Fruit fly (Drosophila melanogaster) whole organism, wandering third instar larva: ENCODE measurements around the gene CG4884.
"Not testable (repeated sequence)": the region's sequence is repeated elsewhere in the genome, so short reads cannot be mapped to it uniquely, and the experiment has no call there.

Experiments
- Abd-B ChIP-seq: fragments of >200 bp; optimal IDR thresholded peaks from 2 replicates; lab custom pipeline; 2017; ENCODE audit warnings: missing biosample characterization, missing genetic modification characterization
- CG32264 ChIP-seq: fragments of 200-800 bp; sonication (Bioruptor generic); optimal IDR thresholded peaks from 2 replicates; lab custom pipeline; 2016; ENCODE audit warnings: missing biosample characterization, missing genetic modification characterization
- CG9705 ChIP-seq: fragments of 200-800 bp; sonication (Bioruptor generic); optimal IDR thresholded peaks from 2 replicates; lab custom pipeline; 2018; ENCODE audit warnings: missing biosample characterization, mild to moderate bottlenecking, missing genetic modification characterization
- CrebA ChIP-seq: fragments of 200-800 bp; sonication (Bioruptor generic); optimal IDR thresholded peaks from 2 replicates; lab custom pipeline; 2016; ENCODE audit warnings: missing biosample characterization, mild to moderate bottlenecking, missing genetic modification characterization, borderline replicate concordance
- Dfd ChIP-seq: fragments of >200 bp; optimal IDR thresholded peaks from 2 replicates; lab custom pipeline; 2017; ENCODE audit warnings: missing biosample characterization, missing genetic modification characterization
- Dif ChIP-seq: fragments of 200-275, 200-300 bp; sonication (Bioruptor generic); optimal IDR thresholded peaks from 2 replicates; lab custom pipeline; 2018; ENCODE audit warnings: missing biosample characterization, missing genetic modification characterization; ENCODE audit not compliant: partially characterized antibody
- GATAd ChIP-seq: sonication (Bioruptor generic); optimal IDR thresholded peaks from 2 replicates; lab custom pipeline; 2016; ENCODE audit warnings: missing biosample characterization, missing genetic modification characterization
- HLH106 ChIP-seq: fragments of 200-800 bp; optimal IDR thresholded peaks from 3 replicates; lab custom pipeline; 2019; ENCODE audit warnings: missing biosample characterization, mild to moderate bottlenecking, missing genetic modification characterization, moderate library complexity
- Hnf4 ChIP-seq: fragments of 200-800 bp; sonication (Bioruptor generic); optimal IDR thresholded peaks from 2 replicates; lab custom pipeline; 2016; ENCODE audit warnings: missing biosample characterization, mild to moderate bottlenecking, missing genetic modification characterization
- Hr78 ChIP-seq: fragments of >200 bp; optimal IDR thresholded peaks from 2 replicates; lab custom pipeline; 2017; ENCODE audit warnings: missing biosample characterization, missing genetic modification characterization
- Mio ChIP-seq: sonication (Bioruptor generic); optimal IDR thresholded peaks from 2 replicates; lab custom pipeline; 2016; ENCODE audit warnings: missing biosample characterization, missing genetic modification characterization
- N ChIP-seq: fragments of >200 bp; optimal IDR thresholded peaks from 2 replicates; lab custom pipeline; 2018; ENCODE audit warnings: missing biosample characterization, missing external identifiers, missing genetic modification characterization
- OdsH ChIP-seq: fragments of 200-800 bp; sonication (Bioruptor generic); optimal IDR thresholded peaks from 2 replicates; lab custom pipeline; 2016; ENCODE audit warnings: missing biosample characterization, mild to moderate bottlenecking, missing genetic modification characterization
- Rel ChIP-seq, 2 experiments: fragments of 200-800 bp; sonication (Bioruptor generic) in 1 of 2; optimal IDR thresholded peaks; 2 replicates in 1 of 2; 3 replicates in 1 of 2; lab custom pipeline; 2016 to 2019; ENCODE audit warnings: mild to moderate bottlenecking in 2 of 2, missing biosample characterization in 2 of 2, missing genetic modification characterization in 2 of 2, moderate library complexity in 1 of 2
- Sp1 ChIP-seq: fragments of 200-800 bp; sonication (Bioruptor generic); optimal IDR thresholded peaks from 3 replicates; lab custom pipeline; 2019; ENCODE audit warnings: missing biosample characterization, mild to moderate bottlenecking, missing genetic modification characterization, moderate library complexity
- br ChIP-seq: fragments of 200-800 bp; sonication (Bioruptor generic); optimal IDR thresholded peaks from 2 replicates; lab custom pipeline; 2016; ENCODE audit warnings: missing biosample characterization, missing genetic modification characterization
- brk ChIP-seq: fragments of 200-800 bp; sonication (Bioruptor generic); optimal IDR thresholded peaks from 2 replicates; lab custom pipeline; 2016; ENCODE audit warnings: missing biosample characterization, mild to moderate bottlenecking, missing genetic modification characterization
- dl ChIP-seq, 2 experiments: fragments of 175-275, 200-275 bp in 1 of 2; fragments of 200-275 bp in 1 of 2; sonication (Bioruptor generic); optimal IDR thresholded peaks; lab custom pipeline; 2018; ENCODE audit warnings: mild to moderate bottlenecking in 2 of 2, missing biosample characterization in 2 of 2, missing genetic modification characterization in 2 of 2, moderate library complexity in 2 of 2; ENCODE audit not compliant: partially characterized antibody in 2 of 2, insufficient read depth in 1 of 2
- dmrt93B ChIP-seq: fragments of 200-800 bp; sonication (Bioruptor generic); optimal IDR thresholded peaks from 2 replicates; lab custom pipeline; 2018; ENCODE audit warnings: missing biosample characterization, mild to moderate bottlenecking, missing genetic modification characterization
- dsf ChIP-seq: sonication (Bioruptor generic); optimal IDR thresholded peaks from 2 replicates; lab custom pipeline; 2016; ENCODE audit warnings: missing biosample characterization, missing genetic modification characterization, borderline replicate concordance
- fru ChIP-seq: fragments of 200-800 bp; sonication (Bioruptor generic); optimal IDR thresholded peaks from 3 replicates; lab custom pipeline; 2016; ENCODE audit warnings: missing biosample characterization, mild to moderate bottlenecking, missing genetic modification characterization
- jim ChIP-seq: fragments of 175-275, 200-325 bp; sonication (Bioruptor generic); optimal IDR thresholded peaks from 2 replicates; lab custom pipeline; 2016; ENCODE audit warnings: missing biosample characterization, mild to moderate bottlenecking, missing genetic modification characterization
- lola ChIP-seq: fragments of >200 bp; optimal IDR thresholded peaks from 2 replicates; lab custom pipeline; 2017; ENCODE audit warnings: missing biosample characterization, missing genetic modification characterization
- psq ChIP-seq: fragments of 200-800 bp; sonication (Bioruptor generic); optimal IDR thresholded peaks from 3 replicates; lab custom pipeline; 2017; ENCODE audit warnings: missing biosample characterization, mild to moderate bottlenecking, missing genetic modification characterization, moderate library complexity
- rgr ChIP-seq: fragments of 200-800 bp; sonication (Bioruptor generic); optimal IDR thresholded peaks from 3 replicates; lab custom pipeline; 2016; ENCODE audit warnings: missing biosample characterization, mild to moderate bottlenecking, missing genetic modification characterization
- sage ChIP-seq: fragments of 200-800 bp; sonication (Bioruptor generic); optimal IDR thresholded peaks from 2 replicates; lab custom pipeline; 2016; ENCODE audit warnings: missing biosample characterization, mild to moderate bottlenecking, missing genetic modification characterization
- sv ChIP-seq: fragments of 200-800 bp; sonication (Bioruptor generic); optimal IDR thresholded peaks from 3 replicates; lab custom pipeline; 2016; ENCODE audit warnings: missing biosample characterization, missing genetic modification characterization
- tai ChIP-seq: sonication (Bioruptor generic); optimal IDR thresholded peaks from 2 replicates; lab custom pipeline; 2016; ENCODE audit warnings: missing biosample characterization, missing genetic modification characterization
- woc ChIP-seq: sonication (Bioruptor generic); optimal IDR thresholded peaks from 2 replicates; lab custom pipeline; 2016; ENCODE audit warnings: missing biosample characterization, mild to moderate bottlenecking, missing genetic modification characterization

The CG4884 gene

dm6 chr3R:27986794-27987193 lies 27.7 kb upstream of the CG4884 start:
- TF ChIP-seq GATAd (GFP tag; lab: Kevin White, UChicago) (no peak), dl (GFP tag; optimal IDR thresholded peaks at IDR 0.05; lab: Kevin White, UChicago; ENCODE audit: insufficient read depth in 1 of 2, partially characterized antibody in 2 of 2) (no peak), Mio (GFP tag; lab: Kevin White, UChicago) (no peak), CrebA (GFP tag; lab: Kevin White, UChicago) (no peak), N (GFP tag; lab: Kevin White, UChicago) (no peak), Dif (GFP tag; lab: Kevin White, UChicago) (no peak), tai (GFP tag; lab: Kevin White, UChicago) (no peak), Hnf4 (GFP tag; lab: Kevin White, UChicago) (no peak), HLH106 (no peak), Hr78 (GFP tag; lab: Kevin White, UChicago) (no peak), dmrt93B (GFP tag; lab: Kevin White, UChicago) (no peak), fru (GFP tag; lab: Kevin White, UChicago) (no peak)

dm6 chr3R:27963119-27963518 lies 4.1 kb upstream of the CG4884 start, which contains the start of the genes CG31131 and CG4849:
CG31131 (minus strand) TSS chr3R:27963219.
CG4849 (plus strand) TSS chr3R:27963415.
- not testable (repeated sequence) for TF ChIP-seq Hr78, jim, psq (GFP tag; lab: Kevin White, UChicago)

dm6 chr3R:27960473-27960872 lies 1.4 kb upstream of the CG4884 start, which contains the start of gene CG31253:
CG31253 (minus strand) TSS chr3R:27960573.
- TF ChIP-seq CG9705, Abd-B, lola (GFP tag; lab: Kevin White, UChicago): not testable (repeated sequence)
- TF ChIP-seq, all 38 proteins: peak for 0; not testable (repeated sequence) for 38

- TF ChIP-seq rgr: no peak
- no peak for TF ChIP-seq Abd-B (GFP tag; lab: Kevin White, UChicago)
- TF ChIP-seq sv (GFP tag; lab: Kevin White, UChicago): no peak
- TF ChIP-seq Hr78 (GFP tag; lab: Kevin White, UChicago): no peak
- no peak for TF ChIP-seq br (GFP tag; lab: Kevin White, UChicago)
- TF ChIP-seq Mio (GFP tag; lab: Kevin White, UChicago): no peak
- TF ChIP-seq GATAd (GFP tag; lab: Kevin White, UChicago): no peak
- no peak for TF ChIP-seq brk (GFP tag; lab: Kevin White, UChicago)
- no peak for TF ChIP-seq Hnf4 (GFP tag; lab: Kevin White, UChicago)
- no peak for TF ChIP-seq HLH106
- TF ChIP-seq Sp1 (GFP tag; lab: Kevin White, UChicago): no peak
- TF ChIP-seq psq (GFP tag; lab: Kevin White, UChicago): no peak
- no peak for TF ChIP-seq sage
- no peak for TF ChIP-seq CG9705 (GFP tag; lab: Kevin White, UChicago)
- no peak for TF ChIP-seq Dif (GFP tag; lab: Kevin White, UChicago)
- TF ChIP-seq dsf (GFP tag; lab: Kevin White, UChicago): no peak
- no peak for TF ChIP-seq CG32264 (GFP tag; lab: Kevin White, UChicago)
- TF ChIP-seq OdsH (GFP tag; lab: Kevin White, UChicago): no peak
- no peak for TF ChIP-seq Dfd (GFP tag; lab: Kevin White, UChicago)
- TF ChIP-seq woc (GFP tag; lab: Kevin White, UChicago): no peak
Measured at dm6 chr3R:27957967-27958366, 1.1 kb downstream of the CG4884 start.

- TF ChIP-seq sage (no peak), OdsH (GFP tag; lab: Kevin White, UChicago) (no peak), psq (GFP tag; lab: Kevin White, UChicago) (no peak), HLH106 (peak; percentile 10), jim (GFP tag; lab: Kevin White, UChicago) (no peak), lola (GFP tag; lab: Kevin White, UChicago) (no peak), dsf (GFP tag; lab: Kevin White, UChicago) (no peak), Rel (GFP tag; optimal IDR thresholded peaks at IDR 0.05; lab: Kevin White, UChicago) (no peak), Rel (tag; optimal IDR thresholded peaks at IDR 0.05; lab: Kevin White, UChicago) (peak; percentile 82)
Measured at dm6 chr3R:27954533-27954932, 4.5 kb downstream of the CG4884 start, which contains the start of gene Nep7. Nep7 (plus strand) TSS chr3R:27954917.
